Worm (Caenorhabditis elegans) whole organism, L4/young adult: ENCODE results near the gene pgp-9.

Source experiments
- W03F9.2 ChIP-seq: fragments of 150-350 bp; optimal IDR thresholded peaks from 2 replicates; lab custom pipeline; 2014; ENCODE audit warnings: missing biosample characterization, missing genetic modification characterization
- dao-5 ChIP-seq: sonication (generic microtip); optimal IDR thresholded peaks from 2 replicates; lab custom pipeline; 2016; ENCODE audit warnings: missing genotype, missing genetic modification characterization, moderate library complexity, missing compliant biosample characterization

- TF ChIP-seq W03F9.2 (tag; lab: Kevin White, UChicago), result no peak
- TF ChIP-seq dao-5 (tag; lab: Kevin White, UChicago), result no peak
Measured at ce11 chrV:17773108-17773507, 17.4 kb downstream of the pgp-9 start, which contains the start of gene sre-21.
